Worm (Caenorhabditis elegans) whole organism, young adult: ENCODE measurements around the gene sds-22.

ENCODE experiments used
- B0035.1 ChIP-seq: sonication (generic microtip); optimal IDR thresholded peaks from 2 replicates; lab custom pipeline; 2016; ENCODE audit warnings: missing genetic modification characterization, mild to moderate bottlenecking, missing compliant biosample characterization, missing genotype, missing genetic modification reagents
- B0336.3 ChIP-seq: fragments of 200-800 bp; sonication (Bioruptor generic); IDR thresholded peaks from 2 replicates; pipeline ENCODE4 v1.3.6; 2022; ENCODE audit warnings: missing genetic modification characterization, missing compliant biosample characterization
- D2030.7 ChIP-seq: fragments of 200-800 bp; sonication (Bioruptor generic); IDR thresholded peaks from 2 replicates; pipeline ENCODE4 v1.3.6; 2022; ENCODE audit warnings: missing genetic modification reagents, missing genetic modification characterization, missing compliant biosample characterization
- F23B12.7 ChIP-seq: sonication (generic microtip); optimal IDR thresholded peaks from 2 replicates; lab custom pipeline; 2017; ENCODE audit warnings: missing genetic modification characterization, mild to moderate bottlenecking, missing compliant biosample characterization, antibody characterized with exemption, moderate library complexity; ENCODE audit not compliant: insufficient read depth
- F33H1.4 ChIP-seq: fragments of 200-800 bp; sonication (Bioruptor generic); IDR thresholded peaks from 2 replicates; pipeline ENCODE4 v1.3.6; 2022; ENCODE audit warnings: missing genetic modification reagents, missing genetic modification characterization, missing compliant biosample characterization
- F39B2.1 ChIP-seq: fragments of 200-800 bp; sonication (Bioruptor generic); IDR thresholded peaks from 2 replicates; pipeline ENCODE4 v1.3.6; 2022; ENCODE audit warnings: missing genetic modification reagents, missing genetic modification characterization, missing compliant biosample characterization
- F49E8.2 ChIP-seq: sonication (generic microtip); optimal IDR thresholded peaks from 3 replicates; lab custom pipeline; 2017; ENCODE audit warnings: missing genetic modification characterization, mild to moderate bottlenecking, missing compliant biosample characterization, antibody characterized with exemption, moderate library complexity; ENCODE audit not compliant: insufficient read depth
- F57A8.1 ChIP-seq: fragments of 200-800 bp; sonication (Bioruptor generic); optimal IDR thresholded peaks from 2 replicates; lab custom pipeline; 2018; ENCODE audit warnings: mild to moderate bottlenecking, missing genetic modification characterization, moderate library complexity, missing compliant biosample characterization
- Y53G8AR.9 ChIP-seq: fragments of 200-800 bp; sonication (Bioruptor generic); conservative IDR thresholded peaks from 2 replicates; pipeline ENCODE4 v1.3.6; 2022; ENCODE audit warnings: missing genetic modification reagents, missing genetic modification characterization, missing compliant biosample characterization
- Y67H2A.10 ChIP-seq: fragments of 200-800 bp; sonication (Bioruptor generic); conservative IDR thresholded peaks from 2 replicates; pipeline ENCODE4 v1.3.6; 2022; ENCODE audit warnings: missing genetic modification reagents, missing genetic modification characterization, missing compliant biosample characterization
- ZK185.1 ChIP-seq: sonication (generic microtip); optimal IDR thresholded peaks from 2 replicates; lab custom pipeline; 2016; ENCODE audit warnings: mild to moderate bottlenecking, missing genetic modification characterization, missing compliant biosample characterization; ENCODE audit not compliant: poor library complexity, severe bottlenecking
- akir-1 ChIP-seq: fragments of 200-800 bp; sonication (Bioruptor generic); optimal IDR thresholded peaks from 2 replicates; lab custom pipeline; 2018; ENCODE audit warnings: mild to moderate bottlenecking, missing genetic modification characterization, moderate library complexity, missing compliant biosample characterization
- attf-3 ChIP-seq: fragments of 200-800 bp; sonication (Bioruptor generic); conservative IDR thresholded peaks from 2 replicates; pipeline ENCODE4 v1.3.6; 2022; ENCODE audit warnings: missing genetic modification reagents, missing genetic modification characterization, missing compliant biosample characterization
- attf-5 ChIP-seq: fragments of 200-800 bp; sonication (Bioruptor generic); optimal IDR thresholded peaks from 2 replicates; lab custom pipeline; 2018; ENCODE audit warnings: mild to moderate bottlenecking, missing genetic modification characterization, missing compliant biosample characterization
- ccch-3 ChIP-seq: fragments of 200-800 bp; sonication (Bioruptor generic); optimal IDR thresholded peaks from 2 replicates; lab custom pipeline; 2018; ENCODE audit warnings: mild to moderate bottlenecking, missing genetic modification characterization, missing compliant biosample characterization
- cebp-1 ChIP-seq, 2 experiments: fragments of 200-800 bp in 1 of 2; sonication (Bioruptor generic) in 1 of 2; sonication (generic microtip) in 1 of 2; IDR thresholded peaks in 1 of 2; optimal IDR thresholded peaks in 1 of 2; 2 replicates each; pipeline versions ENCODE4 v1.3.6 to Lab custom; 2017 to 2022; ENCODE audit warnings: missing compliant biosample characterization in 2 of 2, missing genetic modification characterization in 2 of 2, mild to moderate bottlenecking in 1 of 2, missing genetic modification reagents in 1 of 2, moderate library complexity in 1 of 2
- chd-7 ChIP-seq: sonication (generic microtip); optimal IDR thresholded peaks from 2 replicates; lab custom pipeline; 2016; ENCODE audit warnings: mild to moderate bottlenecking, missing genetic modification characterization, moderate library complexity, missing compliant biosample characterization
- die-1 ChIP-seq: sonication (generic microtip); optimal IDR thresholded peaks from 2 replicates; lab custom pipeline; 2016; ENCODE audit warnings: missing genotype, mild to moderate bottlenecking, missing genetic modification characterization, missing compliant biosample characterization
- dpl-1 ChIP-seq: fragments of 150-350 bp; optimal IDR thresholded peaks from 2 replicates; lab custom pipeline; 2014; ENCODE audit warnings: missing biosample characterization, missing genetic modification reagents, missing genetic modification characterization
- egl-44 ChIP-seq: fragments of 200-800 bp; sonication (Bioruptor generic); IDR thresholded peaks from 2 replicates; pipeline ENCODE4 v1.3.6; 2022; ENCODE audit warnings: missing genetic modification reagents, missing genetic modification characterization, missing compliant biosample characterization
- ekl-4 ChIP-seq: fragments of 200-800 bp; sonication (Bioruptor generic); IDR thresholded peaks from 2 replicates; pipeline ENCODE4 v1.3.6; 2022; ENCODE audit warnings: missing genetic modification reagents, missing genetic modification characterization, missing compliant biosample characterization
- ets-4 ChIP-seq: fragments of 200-800 bp; sonication (Bioruptor generic); optimal IDR thresholded peaks from 2 replicates; lab custom pipeline; 2018; ENCODE audit warnings: mild to moderate bottlenecking, missing genetic modification characterization, missing compliant biosample characterization
- hmg-1.2 ChIP-seq: fragments of 200-800 bp; sonication (Bioruptor generic); IDR thresholded peaks from 2 replicates; pipeline ENCODE4 v1.3.6; 2022; ENCODE audit warnings: missing genetic modification reagents, missing genetic modification characterization, missing compliant biosample characterization
- let-526 ChIP-seq: fragments of 200-800 bp; sonication (Bioruptor generic); IDR thresholded peaks from 2 replicates; pipeline ENCODE4 v1.3.6; 2022; ENCODE audit warnings: missing genetic modification reagents, missing genetic modification characterization, missing compliant biosample characterization
- let-607 ChIP-seq, 2 experiments: fragments of 200-800 bp in 1 of 2; sonication (Bioruptor generic) in 1 of 2; sonication (generic microtip) in 1 of 2; optimal IDR thresholded peaks; 2 replicates each; lab custom pipeline; 2016 to 2018; ENCODE audit warnings: mild to moderate bottlenecking in 2 of 2, missing compliant biosample characterization in 2 of 2, missing genetic modification characterization in 2 of 2, moderate library complexity in 2 of 2, missing genotype in 1 of 2
- lin-35 ChIP-seq, 3 experiments: fragments of 150-350 bp in 2 of 3; sonication (generic microtip) in 1 of 3; optimal IDR thresholded peaks; 2 replicates each; lab custom pipeline; 2014 to 2018; ENCODE audit warnings: missing biosample characterization in 3 of 3, missing genetic modification characterization in 3 of 3, missing genetic modification reagents in 3 of 3
- lin-40 ChIP-seq: sonication (generic microtip); optimal IDR thresholded peaks from 2 replicates; lab custom pipeline; 2016; ENCODE audit warnings: missing genetic modification characterization, mild to moderate bottlenecking, missing compliant biosample characterization, missing genotype, missing genetic modification reagents
- lin-54 ChIP-seq: fragments of 200-800 bp; sonication (Bioruptor generic); optimal IDR thresholded peaks from 2 replicates; lab custom pipeline; 2018; ENCODE audit warnings: mild to moderate bottlenecking, missing genetic modification characterization, missing compliant biosample characterization
- lir-1 ChIP-seq: fragments of 200-800 bp; sonication (Bioruptor generic); conservative IDR thresholded peaks from 2 replicates; pipeline ENCODE4 v1.3.6; 2022; ENCODE audit warnings: missing genetic modification reagents, missing genetic modification characterization, missing compliant biosample characterization
- madf-10 ChIP-seq: sonication (generic microtip); optimal IDR thresholded peaks from 2 replicates; lab custom pipeline; 2016; ENCODE audit warnings: mild to moderate bottlenecking, missing genetic modification characterization, missing compliant biosample characterization
- nfyb-1 ChIP-seq: fragments of 200-800 bp; sonication (Bioruptor generic); IDR thresholded peaks from 2 replicates; pipeline ENCODE4 v1.3.6; 2022; ENCODE audit warnings: missing genetic modification reagents, missing genetic modification characterization, missing compliant biosample characterization
- nhr-27 ChIP-seq: fragments of 200-800 bp; sonication (Bioruptor generic); optimal IDR thresholded peaks from 2 replicates; lab custom pipeline; 2018; ENCODE audit warnings: mild to moderate bottlenecking, missing genetic modification characterization, moderate library complexity, missing compliant biosample characterization
- nhr-80 ChIP-seq: sonication (generic microtip); optimal IDR thresholded peaks from 2 replicates; lab custom pipeline; 2016; ENCODE audit warnings: missing genetic modification characterization, missing compliant biosample characterization
- pha-4 ChIP-seq: fragments of 150-350 bp; sonication (generic microtip); optimal IDR thresholded peaks from 2 replicates; lab custom pipeline; 2014; ENCODE audit warnings: missing biosample characterization, missing genetic modification reagents, missing genetic modification characterization
- rec-8 ChIP-seq, 2 experiments: sonication (generic microtip); optimal IDR thresholded peaks; 2 replicates each; lab custom pipeline; 2016; ENCODE audit warnings: mild to moderate bottlenecking in 2 of 2, missing genetic modification characterization in 2 of 2, missing genetic modification reagents in 2 of 2, missing genotype in 2 of 2, missing biosample characterization in 1 of 2, missing compliant biosample characterization in 1 of 2, moderate library complexity in 1 of 2
- sdz-38 ChIP-seq: sonication (generic microtip); optimal IDR thresholded peaks from 2 replicates; lab custom pipeline; 2016; ENCODE audit warnings: missing genotype, missing genetic modification characterization, missing compliant biosample characterization
- snpc-1.1 ChIP-seq: sonication (generic microtip); optimal IDR thresholded peaks from 2 replicates; lab custom pipeline; 2017; ENCODE audit warnings: missing genetic modification characterization, mild to moderate bottlenecking, missing compliant biosample characterization, antibody characterized with exemption, moderate library complexity, missing genotype, missing genetic modification reagents; ENCODE audit not compliant: insufficient read depth
- somi-1 ChIP-seq: fragments of 200-800 bp; sonication (Bioruptor generic); optimal IDR thresholded peaks from 2 replicates; lab custom pipeline; 2018; ENCODE audit warnings: mild to moderate bottlenecking, missing genetic modification characterization, missing compliant biosample characterization
- tbp1 ChIP-seq: fragments of 200-800 bp; sonication (Bioruptor generic); optimal IDR thresholded peaks from 2 replicates; lab custom pipeline; 2018; ENCODE audit warnings: mild to moderate bottlenecking, missing genetic modification characterization, missing compliant biosample characterization
- unc-62 ChIP-seq: fragments of 150-350 bp; optimal IDR thresholded peaks from 2 replicates; lab custom pipeline; 2014; ENCODE audit warnings: missing biosample characterization, missing genetic modification reagents, missing genetic modification characterization
- zfh-2 ChIP-seq: fragments of 200-800 bp; sonication (Bioruptor generic); conservative IDR thresholded peaks from 2 replicates; pipeline ENCODE4 v1.3.6; 2022; ENCODE audit warnings: missing genetic modification reagents, missing genetic modification characterization, missing compliant biosample characterization
- ztf-22 ChIP-seq: fragments of 200-800 bp; sonication (Bioruptor generic); optimal IDR thresholded peaks from 2 replicates; lab custom pipeline; 2018; ENCODE audit warnings: mild to moderate bottlenecking, missing genetic modification characterization, moderate library complexity, missing compliant biosample characterization

Gene sds-22

ce11 chrII:7858101-7858500 lies at the start of gene sds-22:
Gene sds-22, plus strand, starts transcription at chrII:7858401.
- no peak for TF ChIP-seq ekl-4 (GFP tag; lab: Robert Waterston, UW)
- no peak for TF ChIP-seq attf-3 (GFP tag; lab: Robert Waterston, UW)
- TF ChIP-seq F39B2.1 (GFP tag; lab: Robert Waterston, UW) = no peak
- TF ChIP-seq, all 124 proteins: peak for 0

ce11 chrII:7808950-7809349 lies 49.3 kb upstream of the sds-22 start:
- TF ChIP-seq lin-54 (GFP tag; lab: Kevin White, UChicago) (no peak), pha-4 (tag; lab: Kevin White, UChicago) (peak; percentile 37), hmg-1.2 (GFP tag; lab: Robert Waterston, UW) (peak; percentile 87), cebp-1 (GFP tag; IDR thresholded peaks at IDR 0.05; lab: Robert Waterston, UW) (no peak), cebp-1 (tag; optimal IDR thresholded peaks at IDR 0.05; lab: Kevin White, UChicago) (peak; percentile 58), madf-10 (tag; lab: Kevin White, UChicago) (peak; percentile 3), rec-8 (tag; optimal IDR thresholded peaks at IDR 0.05; lab: Kevin White, UChicago) (no peak), F49E8.2 (tag; lab: Kevin White, UChicago) (no peak), tbp1 (GFP tag; lab: Kevin White, UChicago) (peak; percentile 5), egl-44 (GFP tag; lab: Robert Waterston, UW) (no peak), B0336.3 (GFP tag; lab: Robert Waterston, UW) (peak; percentile 59; the same call in 1 of the 2 replicates), let-607 (tag; optimal IDR thresholded peaks at IDR 0.05; lab: Kevin White, UChicago) (peak; percentile 59 to 61), let-526 (GFP tag; lab: Robert Waterston, UW) (no peak), D2030.7 (GFP tag; lab: Robert Waterston, UW) (no peak), attf-5 (GFP tag; lab: Kevin White, UChicago) (peak; percentile 1), F39B2.1 (GFP tag; lab: Robert Waterston, UW) (no peak), zfh-2 (no peak; the same call in 1 of the 2 replicates), ets-4 (peak; percentile 69), akir-1 (GFP tag; lab: Kevin White, UChicago) (no peak), F57A8.1 (GFP tag; lab: Kevin White, UChicago) (no peak), Y67H2A.10 (no peak), nhr-80 (tag; lab: Kevin White, UChicago) (peak; percentile 99), lin-40 (tag; lab: Kevin White, UChicago) (peak; percentile 12), sdz-38 (tag; lab: Kevin White, UChicago) (no peak), ztf-22 (peak; percentile 41), F33H1.4 (GFP tag; lab: Robert Waterston, UW) (no peak), unc-62 (no peak), somi-1 (GFP tag; lab: Kevin White, UChicago) (no peak), ccch-3 (GFP tag; lab: Kevin White, UChicago) (no peak), die-1 (no peak)

ce11 chrII:7809358-7809914 lies 48.8 kb upstream of the sds-22 start:
- no peak for TF ChIP-seq F39B2.1 (GFP tag; lab: Robert Waterston, UW)
- no peak for TF ChIP-seq nfyb-1
- TF ChIP-seq pha-4 (tag; lab: Kevin White, UChicago) = no peak
- TF ChIP-seq nhr-27 (tag; lab: Kevin White, UChicago) = no peak
- TF ChIP-seq ccch-3 (GFP tag; lab: Kevin White, UChicago) = no peak
- no peak for TF ChIP-seq chd-7 (tag; lab: Kevin White, UChicago)
- TF ChIP-seq dpl-1 (GFP tag; lab: Kevin White, UChicago) = no peak
- TF ChIP-seq F23B12.7 (tag; lab: Kevin White, UChicago) = no peak
- TF ChIP-seq B0035.1 = no peak
- TF ChIP-seq Y53G8AR.9 = no peak
- no peak for TF ChIP-seq snpc-1.1
- TF ChIP-seq attf-3 (GFP tag; lab: Robert Waterston, UW) = no peak
- no peak for TF ChIP-seq lin-35 (GFP tag; optimal IDR thresholded peaks at IDR 0.05; lab: Kevin White, UChicago)
- no peak for TF ChIP-seq lir-1 (GFP tag; lab: Robert Waterston, UW)
- TF ChIP-seq akir-1 (GFP tag; lab: Kevin White, UChicago) = no peak
- TF ChIP-seq ZK185.1 = no peak
- no peak for TF ChIP-seq madf-10 (tag; lab: Kevin White, UChicago)
- TF ChIP-seq, all 124 proteins: peak for 0
